Fruit fly (Drosophila melanogaster): ENCODE results near the gene CG43331.

DNA sequence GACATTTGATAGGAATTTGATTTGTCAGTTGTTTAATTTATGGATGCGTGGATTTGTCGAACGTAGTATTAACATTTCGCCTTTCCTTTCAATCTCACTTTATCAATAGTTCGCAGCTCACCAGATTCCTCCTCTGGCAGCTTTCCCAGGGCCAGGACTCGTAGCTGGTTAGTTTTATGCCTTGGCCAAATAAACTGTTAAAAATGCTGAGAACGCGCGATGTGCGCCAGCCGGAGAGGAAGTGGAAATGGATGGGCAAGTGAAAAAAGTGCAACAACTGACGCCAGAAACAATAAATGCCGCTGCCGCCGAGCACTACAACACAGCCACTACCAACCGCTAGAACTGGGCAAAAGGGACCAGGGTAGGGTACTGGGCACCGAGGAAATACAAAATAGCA is 20.2 kb downstream of the CG43331 start:
- TF ChIP-seq h (GFP tag; optimal IDR thresholded peaks at IDR 0.05): no peak
- no peak for TF ChIP-seq CG9705 (GFP tag; optimal IDR thresholded peaks at IDR 0.05)
- TF ChIP-seq rgr (GFP tag; optimal IDR thresholded peaks at IDR 0.05): no peak
- TF ChIP-seq pan (optimal IDR thresholded peaks at IDR 0.05): no peak
- no peak for TF ChIP-seq tai (GFP tag; optimal IDR thresholded peaks at IDR 0.05)
- no peak for TF ChIP-seq Sp1 (GFP tag; optimal IDR thresholded peaks at IDR 0.05)
- no peak for TF ChIP-seq OdsH (GFP tag; optimal IDR thresholded peaks at IDR 0.05)

Measured in whole organism, wandering third instar larva.